Worm (Caenorhabditis elegans): ENCODE measurements around the gene tmem-138.

- TF ChIP-seq W03F9.2 (tag; optimal IDR thresholded peaks at IDR 0.05) (no peak), dao-5 (tag; optimal IDR thresholded peaks at IDR 0.05) (no peak)
Measured at ce11 chrII:8129495-8130010, 27.6 kb upstream of the tmem-138 start, which contains the start of gene ulp-4.
